Worm (Caenorhabditis elegans): Measurements from ENCODE around the gene kin-2.
A peak's percentile ranks its signal among the peaks of the same experiment; 100 is the strongest.

kin-2 gene

DNA sequence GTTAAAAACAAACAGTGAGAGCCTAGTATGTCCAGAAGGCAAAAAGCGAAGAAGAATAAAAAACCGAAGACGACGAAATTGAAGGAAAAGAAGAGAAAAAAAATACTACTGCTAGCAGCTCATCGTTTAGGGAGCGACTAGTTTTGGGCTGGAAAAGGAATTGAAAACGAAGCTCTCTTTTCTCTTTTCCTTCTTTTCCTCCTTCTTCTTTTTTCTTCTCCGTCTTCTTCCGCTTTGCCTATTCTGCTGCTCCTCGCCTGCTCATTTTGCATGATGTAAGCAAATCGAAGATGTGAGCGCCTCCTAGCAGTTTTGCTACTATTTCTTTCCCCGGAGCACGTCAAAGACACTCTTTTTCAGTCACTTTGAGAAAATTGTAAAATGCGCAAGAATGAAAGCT lies 4.0 kb upstream of the kin-2 start:
- TF ChIP-seq sox-4 (tag; optimal IDR thresholded peaks at IDR 0.05) (no peak), pha-2 (tag; optimal IDR thresholded peaks at IDR 0.05) (no peak), ceh-45 (GFP tag; IDR thresholded peaks at IDR 0.05) (no peak), pax-1 (tag; optimal IDR thresholded peaks at IDR 0.05) (no peak), unc-42 (tag; optimal IDR thresholded peaks at IDR 0.05) (peak; percentile 31)

DNA sequence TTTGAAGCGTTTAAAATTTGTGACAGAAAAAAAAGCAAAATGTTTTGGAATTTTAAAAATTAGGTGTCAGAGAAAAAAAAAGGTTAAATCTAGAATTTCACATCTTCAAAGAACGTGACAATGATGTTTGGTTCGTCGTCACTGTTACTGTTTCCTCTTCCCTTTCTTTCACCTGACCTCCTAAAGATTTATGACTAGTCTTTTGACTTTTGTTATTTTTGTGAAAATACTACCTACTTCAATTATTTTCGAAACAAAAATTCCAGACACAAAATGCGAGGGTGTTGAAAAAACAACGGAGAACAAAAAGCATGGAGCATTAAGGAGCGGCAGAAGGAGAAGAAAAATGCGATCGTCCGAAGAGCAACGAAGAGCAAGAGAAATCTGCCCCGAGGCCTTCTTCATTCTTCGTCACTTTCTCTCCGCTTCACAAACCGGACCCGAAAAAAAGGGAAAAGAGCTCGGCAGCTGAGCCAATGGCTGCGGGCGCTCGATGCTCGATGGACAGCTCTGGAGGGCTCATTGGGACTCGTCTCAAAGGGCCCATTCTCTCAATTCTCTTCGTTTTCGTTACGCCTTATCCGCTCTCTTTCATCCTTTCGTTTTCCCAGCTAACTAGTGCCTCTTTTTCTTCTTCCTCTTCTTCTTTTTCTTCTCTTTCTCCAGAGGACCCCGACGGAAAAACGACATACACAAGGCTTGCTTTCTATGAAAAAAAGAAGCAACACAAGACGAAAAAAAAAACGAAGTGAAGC lies 1.3 kb downstream of the kin-2 start:
- TF ChIP-seq ceh-31 (tag; optimal IDR thresholded peaks at IDR 0.05): peak; percentile 53
- TF ChIP-seq C38D4.7 (GFP tag; optimal IDR thresholded peaks at IDR 0.05): no peak
- no peak for TF ChIP-seq zip-5 (tag; optimal IDR thresholded peaks at IDR 0.05)
- TF ChIP-seq hlh-13 (GFP tag; optimal IDR thresholded peaks at IDR 0.05): no peak
- peak; percentile 88 for TF ChIP-seq nfya-1 (tag; optimal IDR thresholded peaks at IDR 0.05)
- peak; percentile 31 for TF ChIP-seq tbx-2 (tag; optimal IDR thresholded peaks at IDR 0.05)
- no peak for TF ChIP-seq eyg-1 (tag; optimal IDR thresholded peaks at IDR 0.05)
- no peak for TF ChIP-seq ceh-19 (GFP tag; optimal IDR thresholded peaks at IDR 0.05)
- no peak for TF ChIP-seq unc-3 (GFP tag; conservative IDR thresholded peaks at IDR 0.05)
- peak; percentile 66 for TF ChIP-seq unc-3 (tag; optimal IDR thresholded peaks at IDR 0.05)
- peak; percentile 69 for TF ChIP-seq unc-42 (tag; optimal IDR thresholded peaks at IDR 0.05)
- TF ChIP-seq ceh-14 (tag; optimal IDR thresholded peaks at IDR 0.05): peak; percentile 26
- peak; percentile 6 for TF ChIP-seq ceh-34 (tag; optimal IDR thresholded peaks at IDR 0.05)
- peak; percentile 5 for TF ChIP-seq sdc-2 (tag; optimal IDR thresholded peaks at IDR 0.05)
- no peak for TF ChIP-seq pha-4 (tag; optimal IDR thresholded peaks at IDR 0.05)
- TF ChIP-seq elt-4 (tag; optimal IDR thresholded peaks at IDR 0.05): no peak
- TF ChIP-seq K09A11.1 (tag; optimal IDR thresholded peaks at IDR 0.05; ENCODE audit: insufficient read depth): no peak
- peak; percentile 54 for TF ChIP-seq unc-55 (GFP tag; optimal IDR thresholded peaks at IDR 0.05)
- peak; percentile 70 for TF ChIP-seq ceh-18 (tag; optimal IDR thresholded peaks at IDR 0.05)
- no peak for TF ChIP-seq ama-1 (optimal IDR thresholded peaks at IDR 0.05)
- TF ChIP-seq ttx-3 (tag; optimal IDR thresholded peaks at IDR 0.05): no peak

DNA sequence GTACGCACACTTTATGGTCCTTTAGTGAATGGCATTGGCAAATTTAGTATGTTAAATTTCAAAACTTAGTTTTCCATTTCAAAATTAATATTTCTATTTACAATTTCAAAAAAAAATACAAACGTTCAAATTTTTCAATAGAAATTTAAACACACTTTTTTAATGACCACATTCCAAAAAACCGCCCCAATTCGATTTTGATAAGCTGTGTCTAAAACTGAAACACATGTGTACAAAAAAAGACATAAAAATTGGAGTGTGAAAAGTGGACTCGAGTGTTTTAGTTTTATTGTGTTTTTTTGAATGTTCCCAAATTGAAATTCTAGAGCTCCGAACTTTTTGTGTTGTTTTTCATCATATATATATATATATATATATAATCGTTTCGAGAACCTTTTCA lies 1.9 kb downstream of the kin-2 start:
- no peak for TF ChIP-seq madf-2 (tag; optimal IDR thresholded peaks at IDR 0.05)
- TF ChIP-seq ceh-45 (GFP tag; IDR thresholded peaks at IDR 0.05): no peak
- TF ChIP-seq lin-11 (tag; optimal IDR thresholded peaks at IDR 0.05): no peak
- no peak for TF ChIP-seq pat-9 (tag; optimal IDR thresholded peaks at IDR 0.05)
- no peak for TF ChIP-seq zip-5 (tag; optimal IDR thresholded peaks at IDR 0.05)
- no peak for TF ChIP-seq ceh-24 (tag; optimal IDR thresholded peaks at IDR 0.05)
- no peak for TF ChIP-seq unc-55 (GFP tag; optimal IDR thresholded peaks at IDR 0.05)
- TF ChIP-seq ceh-19 (GFP tag; optimal IDR thresholded peaks at IDR 0.05): no peak
- TF ChIP-seq elt-4 (tag; optimal IDR thresholded peaks at IDR 0.05): no peak
- no peak for TF ChIP-seq pax-1 (tag; optimal IDR thresholded peaks at IDR 0.05)
- no peak for TF ChIP-seq pqm-1 (tag; optimal IDR thresholded peaks at IDR 0.05)
- TF ChIP-seq eyg-1 (tag; optimal IDR thresholded peaks at IDR 0.05): no peak
- TF ChIP-seq fax-1 (tag; optimal IDR thresholded peaks at IDR 0.05): no peak
- no peak for TF ChIP-seq T23F11.4 (GFP tag; optimal IDR thresholded peaks at IDR 0.05)

DNA sequence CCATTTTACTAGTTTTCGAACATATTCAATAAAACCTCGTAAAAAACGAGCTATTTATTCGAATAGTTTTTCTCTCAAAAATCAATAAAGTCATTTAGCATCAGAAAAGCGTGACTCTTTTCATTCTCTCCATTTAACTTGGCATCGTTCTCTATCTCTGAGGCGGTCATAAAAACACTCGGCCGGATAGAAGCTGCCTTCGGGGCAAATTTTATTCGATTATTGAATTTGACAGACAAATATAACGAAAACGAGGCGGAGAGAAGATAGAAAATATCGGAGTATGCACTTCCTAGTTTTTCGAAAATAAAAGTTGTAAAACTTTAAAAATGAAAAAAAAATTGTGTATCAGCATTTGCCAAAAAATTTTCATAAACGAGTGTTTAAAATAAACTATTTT lies 2.4 kb downstream of the kin-2 start:
- TF ChIP-seq che-1 (tag; optimal IDR thresholded peaks at IDR 0.05) (no peak), unc-42 (tag; optimal IDR thresholded peaks at IDR 0.05) (peak; percentile 71)

DNA sequence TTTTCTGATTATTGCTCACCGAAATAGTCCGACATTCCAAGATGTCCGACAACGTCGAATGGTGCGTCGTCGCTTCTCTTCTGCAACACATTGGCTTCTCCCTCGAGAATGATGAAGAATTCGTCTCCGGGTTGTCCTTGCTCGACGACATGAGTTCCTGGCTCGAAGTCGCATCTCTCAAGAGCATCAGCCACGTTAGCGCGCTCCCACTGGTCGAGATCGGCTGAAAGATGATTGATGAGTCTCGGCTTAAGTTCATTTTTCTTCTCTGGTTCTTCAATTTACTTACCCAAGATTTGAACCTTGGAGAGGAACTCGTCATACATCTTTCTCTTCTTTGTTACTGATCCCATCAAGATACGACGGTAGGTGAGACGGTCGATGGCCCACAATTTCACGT lies 5.4 kb downstream of the kin-2 start:
- TF ChIP-seq F13H6.1 (tag; optimal IDR thresholded peaks at IDR 0.05) (no peak), fkh-6 (tag; optimal IDR thresholded peaks at IDR 0.05) (no peak), ceh-6 (GFP tag; optimal IDR thresholded peaks at IDR 0.05) (no peak), sox-2 (GFP tag; IDR thresholded peaks at IDR 0.05) (no peak), ama-1 (optimal IDR thresholded peaks at IDR 0.05) (no peak), ceh-45 (GFP tag; IDR thresholded peaks at IDR 0.05) (no peak), hlh-15 (tag; optimal IDR thresholded peaks at IDR 0.05) (no peak), eyg-1 (tag; optimal IDR thresholded peaks at IDR 0.05) (no peak), hlh-30 (tag; optimal IDR thresholded peaks at IDR 0.05; ENCODE audit: insufficient read depth) (no peak), ceh-31 (tag; optimal IDR thresholded peaks at IDR 0.05) (no peak), tbx-2 (tag; optimal IDR thresholded peaks at IDR 0.05) (no peak), ztf-16 (tag; optimal IDR thresholded peaks at IDR 0.05) (no peak), ceh-9 (tag; optimal IDR thresholded peaks at IDR 0.05) (no peak), lin-11 (tag; optimal IDR thresholded peaks at IDR 0.05) (no peak), nfya-1 (tag; optimal IDR thresholded peaks at IDR 0.05) (no peak)
